Worm (Caenorhabditis elegans) whole organism, late embryonic: ENCODE measurements around the gene F42A9.9.
A peak's percentile ranks its signal among the peaks of the same experiment; 100 is the strongest.

Experiments used
- C08G9.2 ChIP-seq: sonication (generic microtip); optimal IDR thresholded peaks from 2 replicates; lab custom pipeline; 2016; ENCODE audit warnings: mild to moderate bottlenecking, missing genetic modification characterization, moderate library complexity, missing compliant biosample characterization
- C38D4.7 ChIP-seq: fragments of 200-800 bp; sonication (Bioruptor generic); optimal IDR thresholded peaks from 2 replicates; lab custom pipeline; 2018; ENCODE audit warnings: mild to moderate bottlenecking, missing genetic modification characterization, moderate library complexity, missing compliant biosample characterization
- K02D7.2 ChIP-seq: sonication (generic microtip); optimal IDR thresholded peaks from 2 replicates; lab custom pipeline; 2017; ENCODE audit warnings: mild to moderate bottlenecking, missing genetic modification characterization, missing compliant biosample characterization
- ahr-1 ChIP-seq: sonication (generic microtip); optimal IDR thresholded peaks from 2 replicates; lab custom pipeline; 2016; ENCODE audit warnings: missing genetic modification characterization, missing compliant biosample characterization
- ceh-14 ChIP-seq: sonication (generic microtip); optimal IDR thresholded peaks from 2 replicates; lab custom pipeline; 2016; ENCODE audit warnings: missing genotype, missing genetic modification characterization, missing compliant biosample characterization
- ceh-18 ChIP-seq: sonication (generic microtip); optimal IDR thresholded peaks from 2 replicates; lab custom pipeline; 2016; ENCODE audit warnings: missing genetic modification characterization, missing compliant biosample characterization
- ceh-19 ChIP-seq: fragments of 200-800 bp; sonication (Bioruptor generic); optimal IDR thresholded peaks from 2 replicates; lab custom pipeline; 2018; ENCODE audit warnings: mild to moderate bottlenecking, missing genetic modification characterization, missing compliant biosample characterization
- ceh-2 ChIP-seq: sonication (generic microtip); optimal IDR thresholded peaks from 2 replicates; lab custom pipeline; 2016; ENCODE audit warnings: missing genotype, missing genetic modification characterization, missing compliant biosample characterization
- ceh-30 ChIP-seq: fragments of 150-350 bp; optimal IDR thresholded peaks from 2 replicates; lab custom pipeline; 2014; ENCODE audit warnings: missing biosample characterization, missing genetic modification characterization
- ceh-31 ChIP-seq: sonication (generic microtip); optimal IDR thresholded peaks from 2 replicates; lab custom pipeline; 2016; ENCODE audit warnings: missing genetic modification characterization, missing compliant biosample characterization
- ceh-6 ChIP-seq: fragments of 200-800 bp; sonication (Bioruptor generic); optimal IDR thresholded peaks from 2 replicates; lab custom pipeline; 2018; ENCODE audit warnings: mild to moderate bottlenecking, missing genetic modification characterization, missing compliant biosample characterization
- ceh-9 ChIP-seq: sonication (generic microtip); optimal IDR thresholded peaks from 2 replicates; lab custom pipeline; 2016; ENCODE audit warnings: mild to moderate bottlenecking, missing genetic modification characterization, inconsistent platforms, missing compliant biosample characterization
- che-1 ChIP-seq: sonication (generic microtip); optimal IDR thresholded peaks from 2 replicates; lab custom pipeline; 2016; ENCODE audit warnings: mild to moderate bottlenecking, missing genetic modification characterization, missing compliant biosample characterization
- dmd-4 ChIP-seq: sonication (generic microtip); optimal IDR thresholded peaks from 2 replicates; lab custom pipeline; 2016; ENCODE audit warnings: borderline replicate concordance, missing genetic modification characterization, missing compliant biosample characterization
- dve-1 ChIP-seq: sonication (generic microtip); optimal IDR thresholded peaks from 2 replicates; lab custom pipeline; 2017; ENCODE audit warnings: antibody characterized with exemption, mild to moderate bottlenecking, missing genetic modification characterization, missing compliant biosample characterization
- elt-2 ChIP-seq: sonication (generic microtip); optimal IDR thresholded peaks from 2 replicates; lab custom pipeline; 2016; ENCODE audit warnings: missing genetic modification reagents, missing genetic modification characterization, missing compliant biosample characterization
- elt-4 ChIP-seq: sonication (generic microtip); optimal IDR thresholded peaks from 2 replicates; lab custom pipeline; 2016; ENCODE audit warnings: missing genetic modification characterization, missing compliant biosample characterization
- ets-4 ChIP-seq: sonication (generic microtip); optimal IDR thresholded peaks from 2 replicates; lab custom pipeline; 2016; ENCODE audit warnings: missing genetic modification characterization, missing compliant biosample characterization
- fkh-6 ChIP-seq: sonication (generic microtip); optimal IDR thresholded peaks from 2 replicates; lab custom pipeline; 2016; ENCODE audit warnings: missing genetic modification characterization, missing compliant biosample characterization
- hlh-13 ChIP-seq: fragments of 200-800 bp; sonication (Bioruptor generic); optimal IDR thresholded peaks from 2 replicates; lab custom pipeline; 2018; ENCODE audit warnings: mild to moderate bottlenecking, missing genetic modification characterization, missing compliant biosample characterization
- hlh-15 ChIP-seq: sonication (generic microtip); optimal IDR thresholded peaks from 2 replicates; lab custom pipeline; 2016; ENCODE audit warnings: missing genetic modification characterization, missing compliant biosample characterization
- hlh-30 ChIP-seq: sonication (generic microtip); optimal IDR thresholded peaks from 2 replicates; lab custom pipeline; 2017; ENCODE audit warnings: antibody characterized with exemption, missing genetic modification characterization, missing compliant biosample characterization; ENCODE audit not compliant: insufficient read depth
- hlh-8 ChIP-seq: sonication (generic microtip); optimal IDR thresholded peaks from 2 replicates; lab custom pipeline; 2016; ENCODE audit warnings: missing genotype, missing genetic modification characterization, missing compliant biosample characterization
- lim-6 ChIP-seq: sonication (generic microtip); optimal IDR thresholded peaks from 2 replicates; lab custom pipeline; 2016; ENCODE audit warnings: missing genetic modification characterization, missing compliant biosample characterization
- lin-11 ChIP-seq: fragments of 200-800 bp; sonication (Bioruptor generic); optimal IDR thresholded peaks from 2 replicates; lab custom pipeline; 2018; ENCODE audit warnings: mild to moderate bottlenecking, missing genetic modification characterization, missing compliant biosample characterization
- madf-2 ChIP-seq: sonication (generic microtip); optimal IDR thresholded peaks from 2 replicates; lab custom pipeline; 2017; ENCODE audit warnings: missing genetic modification characterization, missing compliant biosample characterization
- mec-3 ChIP-seq: sonication (generic microtip); optimal IDR thresholded peaks from 2 replicates; lab custom pipeline; 2016; ENCODE audit warnings: borderline replicate concordance, missing genetic modification characterization, missing compliant biosample characterization
- nfya-1 ChIP-seq: sonication (generic microtip); optimal IDR thresholded peaks from 2 replicates; lab custom pipeline; 2017; ENCODE audit warnings: missing genetic modification characterization, mild to moderate bottlenecking, missing compliant biosample characterization, antibody characterized with exemption, moderate library complexity
- nhr-11 ChIP-seq: fragments of 150-350 bp; optimal IDR thresholded peaks from 2 replicates; lab custom pipeline; 2014; ENCODE audit warnings: missing biosample characterization, missing genetic modification characterization
- npax-4 ChIP-seq: sonication (generic microtip); optimal IDR thresholded peaks from 2 replicates; lab custom pipeline; 2016; ENCODE audit warnings: missing genetic modification characterization, missing compliant biosample characterization
- pha-2 ChIP-seq: sonication (generic microtip); optimal IDR thresholded peaks from 2 replicates; lab custom pipeline; 2017; ENCODE audit warnings: mild to moderate bottlenecking, missing genetic modification characterization, missing compliant biosample characterization
- pros-1 ChIP-seq: fragments of 150-350 bp; optimal IDR thresholded peaks from 2 replicates; lab custom pipeline; 2014; ENCODE audit warnings: missing biosample characterization, missing genetic modification reagents, missing genetic modification characterization
- sdc-2 ChIP-seq: sonication (generic microtip); optimal IDR thresholded peaks from 2 replicates; lab custom pipeline; 2016; ENCODE audit warnings: missing genotype, missing genetic modification characterization, missing compliant biosample characterization
- sox-2 ChIP-seq: fragments of 200-800 bp; sonication (Bioruptor generic); IDR thresholded peaks from 2 replicates; pipeline ENCODE4 v1.3.6; 2022; ENCODE audit warnings: missing genetic modification reagents, missing genetic modification characterization, missing compliant biosample characterization
- sox-4 ChIP-seq: sonication (generic microtip); optimal IDR thresholded peaks from 2 replicates; lab custom pipeline; 2017; ENCODE audit warnings: mild to moderate bottlenecking, missing genetic modification characterization, inconsistent platforms, missing compliant biosample characterization
- syd-9 ChIP-seq: sonication (generic microtip); optimal IDR thresholded peaks from 2 replicates; lab custom pipeline; 2016; ENCODE audit warnings: mild to moderate bottlenecking, missing genetic modification characterization, moderate library complexity, missing compliant biosample characterization
- tbx-2 ChIP-seq: sonication (generic microtip); optimal IDR thresholded peaks from 2 replicates; lab custom pipeline; 2016; ENCODE audit warnings: missing genetic modification characterization, missing compliant biosample characterization
- unc-42 ChIP-seq: sonication (generic microtip); optimal IDR thresholded peaks from 2 replicates; lab custom pipeline; 2016; ENCODE audit warnings: missing genotype, missing genetic modification characterization, missing compliant biosample characterization
- unc-55 ChIP-seq: sonication (generic microtip); optimal IDR thresholded peaks from 2 replicates; lab custom pipeline; 2017; ENCODE audit warnings: missing biosample characterization, missing genetic modification reagents, missing genetic modification characterization
- unc-86 ChIP-seq: sonication (generic microtip); optimal IDR thresholded peaks from 2 replicates; lab custom pipeline; 2016; ENCODE audit warnings: missing genetic modification characterization, missing compliant biosample characterization
- zip-5 ChIP-seq: sonication (generic microtip); optimal IDR thresholded peaks from 2 replicates; lab custom pipeline; 2016; ENCODE audit warnings: missing genetic modification characterization, missing compliant biosample characterization

Gene F42A9.9

DNA sequence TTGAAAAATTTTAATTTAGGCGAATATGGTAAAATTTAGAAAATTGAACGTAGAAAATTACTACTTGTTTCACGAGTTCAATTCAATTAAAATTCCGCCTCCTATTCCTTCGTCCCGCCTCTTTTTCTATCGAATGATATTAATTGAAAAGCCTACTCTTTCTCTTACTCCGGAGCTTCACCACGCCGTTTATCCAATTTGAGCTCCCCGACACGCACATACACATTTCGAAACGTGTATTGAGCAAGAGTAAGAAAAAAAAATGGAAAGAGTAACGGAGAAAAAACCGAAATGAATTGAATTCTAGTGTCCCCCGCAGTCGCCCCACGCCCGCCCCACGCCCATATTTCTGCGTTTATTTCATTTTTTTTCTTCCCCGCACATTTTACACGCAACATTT lies 12.4 kb downstream of the F42A9.9 start:
- TF ChIP-seq unc-42 (tag; lab: Kevin White, UChicago) = peak; percentile 77
- no peak for TF ChIP-seq zip-5 (tag; lab: Kevin White, UChicago)
- TF ChIP-seq, all 69 proteins: peak for 1

ce11 chrIV:8625730-8626129 lies 12.9 kb downstream of the F42A9.9 start:
- no peak for TF ChIP-seq ceh-9 (tag; lab: Kevin White, UChicago)
- TF ChIP-seq tbx-2 = no peak
- no peak for TF ChIP-seq elt-4 (tag; lab: Kevin White, UChicago)
- no peak for TF ChIP-seq nhr-11 (tag; lab: Kevin White, UChicago)
- no peak for TF ChIP-seq ahr-1 (tag; lab: Kevin White, UChicago)
- TF ChIP-seq che-1 (tag; lab: Kevin White, UChicago) = no peak
- no peak for TF ChIP-seq K02D7.2 (tag; lab: Kevin White, UChicago)
- no peak for TF ChIP-seq ets-4
- no peak for TF ChIP-seq ceh-6 (GFP tag; lab: Kevin White, UChicago)
- no peak for TF ChIP-seq ceh-18 (tag; lab: Kevin White, UChicago)
- no peak for TF ChIP-seq lim-6
- TF ChIP-seq sdc-2 (tag; lab: Kevin White, UChicago) = no peak
- no peak for TF ChIP-seq dmd-4 (tag; lab: Kevin White, UChicago)

DNA sequence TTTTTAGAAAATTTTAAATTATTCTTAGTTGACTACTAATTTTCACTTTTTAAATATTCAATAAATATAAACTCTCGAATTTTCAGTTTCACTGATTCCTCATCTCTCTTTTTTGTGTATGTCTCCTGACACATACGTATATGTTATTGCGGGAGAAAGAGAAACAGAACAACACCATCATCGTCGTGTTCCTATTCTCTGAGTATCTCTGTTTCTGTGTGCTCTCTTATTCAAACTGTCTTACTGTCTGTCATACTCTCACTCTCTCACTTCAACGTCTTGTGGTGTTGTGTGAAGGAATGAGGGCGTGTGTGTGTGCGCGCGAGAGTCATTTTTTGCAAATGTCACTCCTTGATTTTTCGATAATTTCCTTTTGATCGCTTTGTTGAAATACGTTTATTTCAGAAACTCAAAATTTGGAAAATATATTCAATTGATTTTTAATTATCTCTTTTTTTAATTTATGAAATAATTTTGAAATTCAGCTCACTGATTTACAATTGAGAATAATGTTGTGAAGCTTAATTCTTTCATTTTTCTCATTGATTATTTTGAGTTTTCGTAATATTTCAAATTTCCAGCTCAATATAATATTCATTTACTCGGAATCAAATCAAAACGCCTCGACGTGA lies 18.4 kb downstream of the F42A9.9 start, which contains the start of gene lin-49:
Gene lin-49 (plus strand): TSS at position 582 of the 632 bp plus-strand sequence.
- peak; percentile 38 for TF ChIP-seq unc-55 (GFP tag; lab: Kevin White, UChicago)
- peak; percentile 53 for TF ChIP-seq tbx-2
- TF ChIP-seq ceh-31 = peak; percentile 43
- TF ChIP-seq hlh-13 (GFP tag; lab: Kevin White, UChicago) = no peak
- TF ChIP-seq hlh-30 (tag; lab: Kevin White, UChicago) = peak; percentile 79
- TF ChIP-seq nfya-1 (tag; lab: Kevin White, UChicago) = peak; percentile 55

DNA sequence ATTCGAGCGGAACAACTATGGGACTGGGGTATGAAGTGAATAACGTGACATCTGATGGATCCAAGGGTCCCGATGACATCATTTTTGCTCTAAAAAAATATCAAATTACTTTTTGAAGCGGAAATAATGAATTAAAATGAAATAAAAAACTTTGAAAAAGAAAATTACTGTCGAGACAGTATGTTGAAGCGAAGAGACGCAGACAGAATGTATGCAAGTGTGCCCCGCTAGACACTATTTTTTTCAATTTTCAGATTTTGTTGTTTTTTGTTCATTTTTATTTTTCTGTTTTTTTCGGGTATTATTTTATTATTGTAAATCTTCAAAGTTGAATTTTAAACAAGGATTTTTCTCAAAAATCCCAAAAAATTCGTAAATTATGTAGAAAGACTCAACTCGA lies 20.0 kb downstream of the F42A9.9 start, which contains the start of gene F42A9.8:
Gene F42A9.8 (minus strand): TSS at position 88 of the 400 bp plus-strand sequence.
- TF ChIP-seq ceh-18 (tag; lab: Kevin White, UChicago) (no peak), unc-86 (tag; lab: Kevin White, UChicago) (no peak), lim-6 (no peak), fkh-6 (tag; lab: Kevin White, UChicago) (no peak), sdc-2 (tag; lab: Kevin White, UChicago) (no peak), pros-1 (tag; lab: Kevin White, UChicago) (no peak), ceh-9 (tag; lab: Kevin White, UChicago) (no peak)

DNA sequence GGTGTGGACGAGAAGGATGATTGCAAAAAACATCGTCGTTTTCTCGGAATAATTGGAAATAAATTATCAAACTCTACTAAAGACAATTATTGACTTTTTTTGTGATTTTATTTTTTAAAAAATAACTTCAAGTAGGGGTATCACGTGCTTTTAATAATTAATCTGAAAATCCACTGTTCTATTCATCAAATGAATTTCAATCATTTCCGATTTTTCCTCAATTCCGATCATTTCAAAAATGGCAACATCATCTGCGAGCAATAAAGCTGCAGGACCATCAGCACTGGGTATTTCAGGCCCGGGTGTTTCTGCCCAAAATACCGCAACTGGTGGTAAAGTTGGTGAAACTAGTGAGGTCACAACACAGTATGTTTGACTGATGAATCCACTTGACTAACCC lies 21.6 kb downstream of the F42A9.9 start, which contains the start of the genes F42A9.7 and F42A9.3:
Gene F42A9.7 (minus strand): TSS at position 101 of the 400 bp plus-strand sequence.
Gene F42A9.3 (plus strand): TSS at position 214 of the 400 bp plus-strand sequence.
- no peak for TF ChIP-seq pha-2 (tag; lab: Kevin White, UChicago)
- TF ChIP-seq ceh-18 (tag; lab: Kevin White, UChicago) = no peak
- TF ChIP-seq syd-9 = no peak
- no peak for TF ChIP-seq ceh-31
- TF ChIP-seq C08G9.2 (tag; lab: Kevin White, UChicago) = no peak
- TF ChIP-seq dve-1 = no peak
- no peak for TF ChIP-seq hlh-8 (tag; lab: Kevin White, UChicago)
- TF ChIP-seq mec-3 (tag; lab: Kevin White, UChicago) = no peak
- no peak for TF ChIP-seq hlh-30 (tag; lab: Kevin White, UChicago)
- no peak for TF ChIP-seq ceh-14 (tag; lab: Kevin White, UChicago)

DNA sequence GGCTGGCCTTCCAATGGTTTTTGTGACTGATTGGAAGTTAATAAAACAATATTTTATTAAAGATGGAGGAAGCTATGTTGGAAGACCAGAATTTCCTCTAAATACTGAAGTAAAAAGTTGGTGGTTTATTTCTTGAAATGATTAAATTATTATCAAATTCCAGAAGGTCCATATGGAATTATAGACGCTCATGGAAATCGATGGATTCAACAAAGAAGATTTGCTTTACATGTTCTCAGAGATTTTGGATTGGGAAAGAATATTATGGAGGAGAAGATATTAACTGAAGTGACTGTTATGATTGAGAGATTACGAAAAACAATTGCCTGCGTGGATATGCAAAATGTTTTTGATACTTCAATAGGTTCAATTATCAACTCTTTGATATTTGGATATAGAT lies 23.3 kb downstream of the F42A9.9 start:
- TF ChIP-seq lin-11 (tag; lab: Kevin White, UChicago) (no peak), ceh-30 (tag; lab: Kevin White, UChicago) (no peak), sox-2 (GFP tag; lab: Robert Waterston, UW) (no peak), madf-2 (no peak), sox-4 (tag; lab: Kevin White, UChicago) (no peak), dmd-4 (tag; lab: Kevin White, UChicago) (no peak), pha-2 (tag; lab: Kevin White, UChicago) (no peak), C08G9.2 (tag; lab: Kevin White, UChicago) (no peak), hlh-15 (tag; lab: Kevin White, UChicago) (no peak), tbx-2 (no peak), elt-2 (tag; lab: Kevin White, UChicago) (no peak), unc-42 (tag; lab: Kevin White, UChicago) (no peak), C38D4.7 (GFP tag; lab: Kevin White, UChicago) (no peak), npax-4 (no peak), ceh-19 (no peak), ceh-2 (tag; lab: Kevin White, UChicago) (no peak)
